Fruit fly (Drosophila melanogaster) whole organism, embryonic: Measurements from ENCODE around the gene Cerk.

Experiments
- C15 ChIP-seq: fragments of 200-800 bp; sonication (Bioruptor generic); IDR thresholded peaks from 3 replicates; pipeline ENCODE4 v1.3.6; 2022; ENCODE audit warnings: missing biosample characterization, missing genetic modification characterization
- CG10321 ChIP-seq: fragments of 200-800 bp; sonication (Bioruptor generic); IDR thresholded peaks from 2 replicates; pipeline ENCODE4 v1.3.6; 2022; ENCODE audit warnings: missing biosample characterization, missing genetic modification characterization
- CG10565 ChIP-seq: fragments of 200-800 bp; sonication (Bioruptor generic); optimal IDR thresholded peaks from 3 replicates; lab custom pipeline; 2016; ENCODE audit warnings: missing biosample characterization, mild to moderate bottlenecking, missing genetic modification characterization
- CG11456 ChIP-seq: fragments of 200-800 bp; sonication (Bioruptor generic); IDR thresholded peaks from 3 replicates; pipeline ENCODE4 v1.3.6; 2022; ENCODE audit warnings: missing biosample characterization, missing genetic modification characterization
- CG13296 ChIP-seq: fragments of 200-800 bp; sonication (Bioruptor generic); optimal IDR thresholded peaks from 3 replicates; lab custom pipeline; 2018; ENCODE audit warnings: missing biosample characterization, mild to moderate bottlenecking, missing genetic modification characterization
- CG17361 ChIP-seq: fragments of 200-800 bp; sonication (Bioruptor generic); IDR thresholded peaks from 3 replicates; pipeline ENCODE4 v1.3.6; 2022; ENCODE audit warnings: missing biosample characterization, missing genetic modification characterization
- CG17385 ChIP-seq: fragments of 200-800 bp; sonication (Bioruptor generic); optimal IDR thresholded peaks from 3 replicates; lab custom pipeline; 2018; ENCODE audit warnings: missing biosample characterization, mild to moderate bottlenecking, missing genetic modification characterization
- CG17802 ChIP-seq: fragments of 200-800 bp; sonication (Bioruptor generic); optimal IDR thresholded peaks from 2 replicates; lab custom pipeline; 2018; ENCODE audit warnings: missing biosample characterization, mild to moderate bottlenecking, missing genetic modification characterization, moderate library complexity
- CG17912 ChIP-seq: fragments of 200-800 bp; sonication (Bioruptor generic); optimal IDR thresholded peaks from 2 replicates; lab custom pipeline; 2018; ENCODE audit warnings: missing biosample characterization, mild to moderate bottlenecking, missing genetic modification characterization
- CG1792 ChIP-seq: fragments of 200-800 bp; sonication (Bioruptor generic); optimal IDR thresholded peaks from 2 replicates; lab custom pipeline; 2016; ENCODE audit warnings: missing biosample characterization, missing genetic modification characterization
- CG2116 ChIP-seq: fragments of 200-800 bp; sonication (Bioruptor generic); optimal IDR thresholded peaks from 3 replicates; lab custom pipeline; 2018; ENCODE audit warnings: missing biosample characterization, mild to moderate bottlenecking, missing genetic modification characterization
- CG30020 ChIP-seq: fragments of 200-800 bp; optimal IDR thresholded peaks from 2 replicates; lab custom pipeline; 2019; ENCODE audit warnings: missing biosample characterization, mild to moderate bottlenecking, missing genetic modification characterization, moderate library complexity
- CG4328 ChIP-seq: fragments of 200-800 bp; sonication (Bioruptor generic); optimal IDR thresholded peaks from 3 replicates; lab custom pipeline; 2017; ENCODE audit warnings: missing biosample characterization, missing genetic modification reagents, missing genetic modification characterization
- CG4617 ChIP-seq: fragments of 200-800 bp; sonication (Bioruptor generic); optimal IDR thresholded peaks from 3 replicates; lab custom pipeline; 2016; ENCODE audit warnings: missing biosample characterization, missing genetic modification characterization, borderline replicate concordance
- CG6654 ChIP-seq: fragments of 200-800 bp; sonication (Bioruptor generic); optimal IDR thresholded peaks from 2 replicates; lab custom pipeline; 2017; ENCODE audit warnings: missing biosample characterization, mild to moderate bottlenecking, missing genetic modification characterization
- CG6683 ChIP-seq: fragments of 200-800 bp; sonication (Bioruptor generic); optimal IDR thresholded peaks from 2 replicates; lab custom pipeline; 2017; ENCODE audit warnings: missing biosample characterization, mild to moderate bottlenecking, missing genetic modification characterization, missing genetic modification reagents
- CG7357 ChIP-seq: fragments of 200-800 bp; sonication (Bioruptor generic); IDR thresholded peaks from 3 replicates; pipeline ENCODE4 v1.3.6; 2022; ENCODE audit warnings: missing biosample characterization, missing genetic modification characterization
- D19B ChIP-seq: fragments of 200-800 bp; sonication (Bioruptor generic); optimal IDR thresholded peaks from 2 replicates; lab custom pipeline; 2017; ENCODE audit warnings: missing biosample characterization, mild to moderate bottlenecking, missing genetic modification characterization
- Dip2 ChIP-seq: fragments of 200-800 bp; sonication (Bioruptor generic); IDR thresholded peaks from 2 replicates; pipeline ENCODE4 v1.3.6; 2022; ENCODE audit warnings: missing biosample characterization, missing genetic modification characterization
- Gug ChIP-seq: fragments of 200-800 bp; sonication (Bioruptor generic); IDR thresholded peaks from 4 replicates; pipeline ENCODE4 v1.3.6; 2022; ENCODE audit warnings: missing biosample characterization, missing genetic modification characterization
- HHEX ChIP-seq: fragments of 200-800 bp; sonication (Bioruptor generic); optimal IDR thresholded peaks from 3 replicates; lab custom pipeline; 2017; ENCODE audit warnings: missing biosample characterization, mild to moderate bottlenecking, missing genetic modification characterization, missing genetic modification reagents
- HLHmδ ChIP-seq: fragments of 200-800 bp; sonication (Bioruptor generic); optimal IDR thresholded peaks from 2 replicates; lab custom pipeline; 2018; ENCODE audit warnings: missing biosample characterization, mild to moderate bottlenecking, missing genetic modification characterization, moderate library complexity
- Hr51 ChIP-seq, 2 experiments: fragments of 200-800 bp; sonication (Bioruptor generic); optimal IDR thresholded peaks; 2 replicates in 1 of 2; 3 replicates in 1 of 2; lab custom pipeline; 2016 to 2018; ENCODE audit warnings: missing biosample characterization in 2 of 2, missing genetic modification characterization in 2 of 2, mild to moderate bottlenecking in 1 of 2, moderate library complexity in 1 of 2
- Mad ChIP-seq: fragments of 200-800 bp; sonication (Bioruptor generic); optimal IDR thresholded peaks from 2 replicates; lab custom pipeline; 2016; ENCODE audit warnings: missing biosample characterization, missing genetic modification characterization
- NK7.1 ChIP-seq: fragments of 200-800 bp; sonication (Bioruptor generic); optimal IDR thresholded peaks from 3 replicates; lab custom pipeline; 2016; ENCODE audit warnings: missing biosample characterization, missing genetic modification characterization
- PHDP ChIP-seq: fragments of 200-800 bp; sonication (Bioruptor generic); optimal IDR thresholded peaks from 3 replicates; lab custom pipeline; 2018; ENCODE audit warnings: missing biosample characterization, mild to moderate bottlenecking, missing genetic modification characterization, moderate library complexity
- Pdp1 ChIP-seq, 2 experiments: fragments of 200-800 bp; sonication (Bioruptor generic); optimal IDR thresholded peaks; 3 replicates each; lab custom pipeline; 2016; ENCODE audit warnings: missing biosample characterization in 2 of 2, missing genetic modification characterization in 2 of 2, mild to moderate bottlenecking in 1 of 2, moderate library complexity in 1 of 2
- Six4 ChIP-seq: fragments of 200-800 bp; sonication (Bioruptor generic); optimal IDR thresholded peaks from 2 replicates; lab custom pipeline; 2016; ENCODE audit warnings: missing biosample characterization, missing genetic modification characterization
- ap ChIP-seq: fragments of 200-800 bp; sonication (Bioruptor generic); IDR thresholded peaks from 2 replicates; pipeline ENCODE4 v1.3.6; 2022; ENCODE audit warnings: missing biosample characterization, missing genetic modification characterization
- cato ChIP-seq: fragments of 200-800 bp; sonication (Bioruptor generic); optimal IDR thresholded peaks from 2 replicates; lab custom pipeline; 2016; ENCODE audit warnings: missing biosample characterization, missing genetic modification characterization, borderline replicate concordance
- cg ChIP-seq: fragments of 200-800 bp; sonication (Bioruptor generic); optimal IDR thresholded peaks from 3 replicates; lab custom pipeline; 2019; ENCODE audit warnings: missing biosample characterization, mild to moderate bottlenecking, missing genetic modification characterization, moderate library complexity
- crp ChIP-seq, 2 experiments: fragments of 200-800 bp; sonication (Bioruptor generic); optimal IDR thresholded peaks; 2 replicates in 1 of 2; 3 replicates in 1 of 2; lab custom pipeline; 2017; ENCODE audit warnings: missing biosample characterization in 2 of 2, missing genetic modification characterization in 2 of 2, mild to moderate bottlenecking in 1 of 2, moderate library complexity in 1 of 2
- gce ChIP-seq: fragments of 200-800 bp; sonication (Bioruptor generic); IDR thresholded peaks from 3 replicates; pipeline ENCODE4 v1.3.6; 2022; ENCODE audit warnings: missing biosample characterization, missing genetic modification characterization
- ken ChIP-seq: fragments of 200-800 bp; sonication (Bioruptor generic); IDR thresholded peaks from 3 replicates; pipeline ENCODE4 v1.3.6; 2022; ENCODE audit warnings: missing biosample characterization, missing genetic modification characterization
- lmd ChIP-seq: fragments of 200-800 bp; sonication (Bioruptor generic); IDR thresholded peaks from 2 replicates; pipeline ENCODE4 v1.3.6; 2022; ENCODE audit warnings: missing biosample characterization, missing genetic modification characterization
- lola ChIP-seq, 3 experiments: fragments of >200 bp in 2 of 3; fragments of 200-800 bp in 1 of 3; sonication (Bioruptor generic) in 1 of 3; optimal IDR thresholded peaks; 2 replicates each; lab custom pipeline; 2017 to 2019; ENCODE audit warnings: missing biosample characterization in 3 of 3, missing genetic modification characterization in 3 of 3, mild to moderate bottlenecking in 1 of 3, moderate library complexity in 1 of 3
- luna ChIP-seq: fragments of 200-800 bp; sonication (Bioruptor generic); optimal IDR thresholded peaks from 2 replicates; lab custom pipeline; 2016; ENCODE audit warnings: missing biosample characterization, missing genetic modification characterization
- maf-S ChIP-seq: fragments of 200-800 bp; sonication (Bioruptor generic); optimal IDR thresholded peaks from 2 replicates; lab custom pipeline; 2016; ENCODE audit warnings: missing biosample characterization, missing genetic modification characterization
- pan ChIP-seq, 4 experiments: fragments of >200 bp in 3 of 4; fragments of 200-800 bp in 1 of 4; sonication (Bioruptor generic) in 1 of 4; optimal IDR thresholded peaks in 3 of 4; IDR thresholded peaks in 1 of 4; 2 replicates each; pipeline versions ENCODE4 v1.3.6 to Lab custom; 2017 to 2022; ENCODE audit warnings: missing biosample characterization in 2 of 4, missing genetic modification characterization in 2 of 4, mixed read lengths in 1 of 4
- ranshi ChIP-seq: fragments of 200-800 bp; sonication (Bioruptor generic); IDR thresholded peaks from 2 replicates; pipeline ENCODE4 v1.3.6; 2022; ENCODE audit warnings: missing biosample characterization, missing genetic modification characterization
- schlank ChIP-seq: fragments of 200-800 bp; sonication (Bioruptor generic); optimal IDR thresholded peaks from 2 replicates; lab custom pipeline; 2018; ENCODE audit warnings: missing biosample characterization, mild to moderate bottlenecking, missing genetic modification characterization
- sisA ChIP-seq: fragments of 200-800 bp; sonication (Bioruptor generic); IDR thresholded peaks from 2 replicates; pipeline ENCODE4 v1.3.6; 2022; ENCODE audit warnings: missing biosample characterization, missing genetic modification characterization
- slbo ChIP-seq: fragments of 200-800 bp; sonication (Bioruptor generic); IDR thresholded peaks from 2 replicates; pipeline ENCODE4 v1.3.6; 2022; ENCODE audit warnings: missing biosample characterization, missing genetic modification characterization
- sr ChIP-seq: fragments of 200-800 bp; sonication (Bioruptor generic); IDR thresholded peaks from 3 replicates; pipeline ENCODE4 v1.3.6; 2022; ENCODE audit warnings: missing biosample characterization, missing genetic modification characterization
- tll ChIP-seq, 2 experiments: fragments of 200-800 bp in 1 of 2; fragments of >200 bp in 1 of 2; sonication (Bioruptor generic) in 1 of 2; optimal IDR thresholded peaks; 2 replicates each; lab custom pipeline; 2017 to 2019; ENCODE audit warnings: missing biosample characterization in 2 of 2, missing genetic modification characterization in 2 of 2, mild to moderate bottlenecking in 1 of 2, moderate library complexity in 1 of 2
- tna ChIP-seq: fragments of 200-800 bp; sonication (Bioruptor generic); IDR thresholded peaks from 2 replicates; pipeline ENCODE4 v1.3.6; 2022; ENCODE audit warnings: missing biosample characterization, missing genetic modification characterization; ENCODE audit not compliant: partially characterized antibody
- toy ChIP-seq: fragments of 200-800 bp; sonication (Bioruptor generic); IDR thresholded peaks from 2 replicates; pipeline ENCODE4 v1.3.6; 2022; ENCODE audit warnings: missing biosample characterization, missing genetic modification characterization

Cerk gene

dm6 chr3R:5374720-5375119 is 6.6 kb upstream of the Cerk start, which contains the start of the genes hd and CG14667 (continued):
- TF ChIP-seq NK7.1 (GFP tag; lab: Kevin White, UChicago), result no peak

dm6 chr3R:5371563-5371962 is 3.5 kb upstream of the Cerk start, which contains the start of gene Polr2F:
Polr2F (plus strand) TSS chr3R:5371795.
- TF ChIP-seq CG6654 (GFP tag; lab: Kevin White, UChicago) (peak; percentile 100), cato (GFP tag; lab: Kevin White, UChicago) (peak; percentile 71), Six4 (GFP tag; lab: Kevin White, UChicago) (peak; percentile 77), tll (GFP tag; optimal IDR thresholded peaks at IDR 0.05; lab: Kevin White, UChicago) (no peak), CG10321 (GFP tag; lab: Robert Waterston, UW) (peak; percentile 43; the same call in 1 of the 2 replicates), CG2116 (GFP tag; lab: Kevin White, UChicago) (peak; percentile 100), crp (GFP tag; optimal IDR thresholded peaks at IDR 0.05; lab: Kevin White, UChicago) (peak in 1 of 2 experiments; percentile 41), lola (GFP tag; optimal IDR thresholded peaks at IDR 0.05; lab: Kevin White, UChicago) (peak in 1 of 3 experiments; percentile 51), CG17802 (tag; lab: Kevin White, UChicago) (peak; percentile 59), sisA (GFP tag; lab: Robert Waterston, UW) (peak; percentile 87), schlank (tag; lab: Kevin White, UChicago) (peak; percentile 64), cg (no peak), Dip2 (no peak), pan (optimal IDR thresholded peaks at IDR 0.05; lab: Kevin White, UChicago) (no peak), pan (GFP tag; optimal IDR thresholded peaks at IDR 0.05 in 1 of 2, IDR thresholded peaks at IDR 0.05 in 1 of 2) (peak in 1 of 2 experiments; percentile 75), toy (GFP tag; lab: Robert Waterston, UW) (no peak), tna (peak; percentile 27; the same call in 1 of the 2 replicates), CG1792 (GFP tag; lab: Kevin White, UChicago) (peak; percentile 85), Pdp1 (GFP tag; optimal IDR thresholded peaks at IDR 0.05; lab: Kevin White, UChicago) (peak; percentile 76 to 89), CG4617 (GFP tag; lab: Kevin White, UChicago) (peak; percentile 98), Mad (GFP tag; lab: Kevin White, UChicago) (peak; percentile 94), CG17361 (peak; percentile 62), ap (peak; percentile 43; the same call in 1 of the 2 replicates), sr (GFP tag; lab: Robert Waterston, UW) (no peak; the same call in 2 of the 3 replicates), CG7357 (GFP tag; lab: Robert Waterston, UW) (no peak), CG17385 (GFP tag; lab: Kevin White, UChicago) (peak; percentile 100), D19B (GFP tag; lab: Kevin White, UChicago) (peak; percentile 49), CG6683 (peak; percentile 29), CG17912 (GFP tag; lab: Kevin White, UChicago) (peak; percentile 92), luna (GFP tag; lab: Kevin White, UChicago) (peak; percentile 84), Gug (peak; percentile 78; the same call in 3 of the 4 replicates), HLHmδ (GFP tag; lab: Kevin White, UChicago) (peak; percentile 8), ranshi (peak; percentile 76), maf-S (GFP tag; lab: Kevin White, UChicago) (peak; percentile 91), PHDP (peak; percentile 68), C15 (peak; percentile 61; the same call in 1 of the 3 replicates), slbo (peak; percentile 95), CG13296 (GFP tag; lab: Kevin White, UChicago) (peak; percentile 67), gce (GFP tag; lab: Robert Waterston, UW) (no peak), HHEX (peak; percentile 76), CG10565 (GFP tag; lab: Kevin White, UChicago) (no peak), lmd (GFP tag; lab: Robert Waterston, UW) (peak; percentile 76), CG30020 (tag; lab: Kevin White, UChicago) (peak; percentile 62), CG4328 (GFP tag; lab: Kevin White, UChicago) (peak; percentile 56), CG11456 (GFP tag; lab: Robert Waterston, UW) (peak; percentile 93), ken (GFP tag; lab: Robert Waterston, UW) (peak; percentile 87), Hr51 (GFP tag; optimal IDR thresholded peaks at IDR 0.05; lab: Kevin White, UChicago) (peak; percentile 45 to 94)
